Fruit fly (Drosophila melanogaster) whole organism, wandering third instar larva: ENCODE data around the gene Dcps.

Source experiments
- Abd-B ChIP-seq: fragments of >200 bp; optimal IDR thresholded peaks from 2 replicates; lab custom pipeline; 2017; ENCODE audit warnings: missing biosample characterization, missing genetic modification characterization
- CG32264 ChIP-seq: fragments of 200-800 bp; sonication (Bioruptor generic); optimal IDR thresholded peaks from 2 replicates; lab custom pipeline; 2016; ENCODE audit warnings: missing biosample characterization, missing genetic modification characterization
- CG9705 ChIP-seq: fragments of 200-800 bp; sonication (Bioruptor generic); optimal IDR thresholded peaks from 2 replicates; lab custom pipeline; 2018; ENCODE audit warnings: missing biosample characterization, mild to moderate bottlenecking, missing genetic modification characterization
- CrebA ChIP-seq: fragments of 200-800 bp; sonication (Bioruptor generic); optimal IDR thresholded peaks from 2 replicates; lab custom pipeline; 2016; ENCODE audit warnings: missing biosample characterization, mild to moderate bottlenecking, missing genetic modification characterization, borderline replicate concordance
- Dif ChIP-seq: fragments of 200-275, 200-300 bp; sonication (Bioruptor generic); optimal IDR thresholded peaks from 2 replicates; lab custom pipeline; 2018; ENCODE audit warnings: missing biosample characterization, missing genetic modification characterization; ENCODE audit not compliant: partially characterized antibody
- GATAd ChIP-seq: sonication (Bioruptor generic); optimal IDR thresholded peaks from 2 replicates; lab custom pipeline; 2016; ENCODE audit warnings: missing biosample characterization, missing genetic modification characterization
- HLH106 ChIP-seq: fragments of 200-800 bp; optimal IDR thresholded peaks from 3 replicates; lab custom pipeline; 2019; ENCODE audit warnings: missing biosample characterization, mild to moderate bottlenecking, missing genetic modification characterization, moderate library complexity
- Hnf4 ChIP-seq: fragments of 200-800 bp; sonication (Bioruptor generic); optimal IDR thresholded peaks from 2 replicates; lab custom pipeline; 2016; ENCODE audit warnings: missing biosample characterization, mild to moderate bottlenecking, missing genetic modification characterization
- Hr83 ChIP-seq: fragments of 200-300 bp; sonication (Bioruptor generic); optimal IDR thresholded peaks from 2 replicates; lab custom pipeline; 2016; ENCODE audit warnings: missing biosample characterization, mild to moderate bottlenecking, missing genetic modification characterization, moderate library complexity; ENCODE audit not compliant: poor library complexity, severe bottlenecking
- Jra ChIP-seq: sonication (Bioruptor generic); optimal IDR thresholded peaks from 2 replicates; lab custom pipeline; 2016; ENCODE audit warnings: missing biosample characterization, missing genetic modification characterization
- Mio ChIP-seq: sonication (Bioruptor generic); optimal IDR thresholded peaks from 2 replicates; lab custom pipeline; 2016; ENCODE audit warnings: missing biosample characterization, missing genetic modification characterization
- Myc ChIP-seq: fragments of >200 bp; optimal IDR thresholded peaks from 2 replicates; lab custom pipeline; 2017
- N ChIP-seq: fragments of >200 bp; optimal IDR thresholded peaks from 2 replicates; lab custom pipeline; 2018; ENCODE audit warnings: missing biosample characterization, missing external identifiers, missing genetic modification characterization
- OdsH ChIP-seq: fragments of 200-800 bp; sonication (Bioruptor generic); optimal IDR thresholded peaks from 2 replicates; lab custom pipeline; 2016; ENCODE audit warnings: missing biosample characterization, mild to moderate bottlenecking, missing genetic modification characterization
- Rel ChIP-seq, 2 experiments: fragments of 200-800 bp; sonication (Bioruptor generic) in 1 of 2; optimal IDR thresholded peaks; 2 replicates in 1 of 2; 3 replicates in 1 of 2; lab custom pipeline; 2016 to 2019; ENCODE audit warnings: mild to moderate bottlenecking in 2 of 2, missing biosample characterization in 2 of 2, missing genetic modification characterization in 2 of 2, moderate library complexity in 1 of 2
- Vsx2 ChIP-seq: fragments of 200-300, 225-300 bp; sonication (Bioruptor generic); optimal IDR thresholded peaks from 2 replicates; lab custom pipeline; 2018; ENCODE audit warnings: missing biosample characterization, missing genetic modification characterization; ENCODE audit not compliant: partially characterized antibody
- br ChIP-seq: fragments of 200-800 bp; sonication (Bioruptor generic); optimal IDR thresholded peaks from 2 replicates; lab custom pipeline; 2016; ENCODE audit warnings: missing biosample characterization, missing genetic modification characterization
- brk ChIP-seq: fragments of 200-800 bp; sonication (Bioruptor generic); optimal IDR thresholded peaks from 2 replicates; lab custom pipeline; 2016; ENCODE audit warnings: missing biosample characterization, mild to moderate bottlenecking, missing genetic modification characterization
- dl ChIP-seq, 2 experiments: fragments of 175-275, 200-275 bp in 1 of 2; fragments of 200-275 bp in 1 of 2; sonication (Bioruptor generic); optimal IDR thresholded peaks; lab custom pipeline; 2018; ENCODE audit warnings: mild to moderate bottlenecking in 2 of 2, missing biosample characterization in 2 of 2, missing genetic modification characterization in 2 of 2, moderate library complexity in 2 of 2; ENCODE audit not compliant: partially characterized antibody in 2 of 2, insufficient read depth in 1 of 2
- dsf ChIP-seq: sonication (Bioruptor generic); optimal IDR thresholded peaks from 2 replicates; lab custom pipeline; 2016; ENCODE audit warnings: missing biosample characterization, missing genetic modification characterization, borderline replicate concordance
- ey ChIP-seq: fragments of 200-800 bp; sonication (Bioruptor generic); optimal IDR thresholded peaks from 2 replicates; lab custom pipeline; 2016; ENCODE audit warnings: missing biosample characterization, missing genetic modification characterization
- foxo ChIP-seq, 2 experiments: fragments of 200-800 bp; sonication (Bioruptor generic); optimal IDR thresholded peaks; 2 replicates in 1 of 2; 3 replicates in 1 of 2; lab custom pipeline; 2016 to 2017; ENCODE audit warnings: missing biosample characterization in 2 of 2, missing genetic modification characterization in 2 of 2
- fru ChIP-seq: fragments of 200-800 bp; sonication (Bioruptor generic); optimal IDR thresholded peaks from 3 replicates; lab custom pipeline; 2016; ENCODE audit warnings: missing biosample characterization, mild to moderate bottlenecking, missing genetic modification characterization
- h ChIP-seq: fragments of 200-800 bp; sonication (Bioruptor generic); optimal IDR thresholded peaks from 3 replicates; lab custom pipeline; 2016; ENCODE audit warnings: missing biosample characterization, mild to moderate bottlenecking, missing genetic modification characterization
- jim ChIP-seq: fragments of 175-275, 200-325 bp; sonication (Bioruptor generic); optimal IDR thresholded peaks from 2 replicates; lab custom pipeline; 2016; ENCODE audit warnings: missing biosample characterization, mild to moderate bottlenecking, missing genetic modification characterization
- lola ChIP-seq: fragments of >200 bp; optimal IDR thresholded peaks from 2 replicates; lab custom pipeline; 2017; ENCODE audit warnings: missing biosample characterization, missing genetic modification characterization
- pan ChIP-seq: fragments of >200 bp; optimal IDR thresholded peaks from 2 replicates; lab custom pipeline; 2017
- psq ChIP-seq: fragments of 200-800 bp; sonication (Bioruptor generic); optimal IDR thresholded peaks from 3 replicates; lab custom pipeline; 2017; ENCODE audit warnings: missing biosample characterization, mild to moderate bottlenecking, missing genetic modification characterization, moderate library complexity
- rgr ChIP-seq: fragments of 200-800 bp; sonication (Bioruptor generic); optimal IDR thresholded peaks from 3 replicates; lab custom pipeline; 2016; ENCODE audit warnings: missing biosample characterization, mild to moderate bottlenecking, missing genetic modification characterization
- sage ChIP-seq: fragments of 200-800 bp; sonication (Bioruptor generic); optimal IDR thresholded peaks from 2 replicates; lab custom pipeline; 2016; ENCODE audit warnings: missing biosample characterization, mild to moderate bottlenecking, missing genetic modification characterization
- sv ChIP-seq: fragments of 200-800 bp; sonication (Bioruptor generic); optimal IDR thresholded peaks from 3 replicates; lab custom pipeline; 2016; ENCODE audit warnings: missing biosample characterization, missing genetic modification characterization
- tai ChIP-seq: sonication (Bioruptor generic); optimal IDR thresholded peaks from 2 replicates; lab custom pipeline; 2016; ENCODE audit warnings: missing biosample characterization, missing genetic modification characterization
- woc ChIP-seq: sonication (Bioruptor generic); optimal IDR thresholded peaks from 2 replicates; lab custom pipeline; 2016; ENCODE audit warnings: missing biosample characterization, mild to moderate bottlenecking, missing genetic modification characterization

Gene Dcps

DNA sequence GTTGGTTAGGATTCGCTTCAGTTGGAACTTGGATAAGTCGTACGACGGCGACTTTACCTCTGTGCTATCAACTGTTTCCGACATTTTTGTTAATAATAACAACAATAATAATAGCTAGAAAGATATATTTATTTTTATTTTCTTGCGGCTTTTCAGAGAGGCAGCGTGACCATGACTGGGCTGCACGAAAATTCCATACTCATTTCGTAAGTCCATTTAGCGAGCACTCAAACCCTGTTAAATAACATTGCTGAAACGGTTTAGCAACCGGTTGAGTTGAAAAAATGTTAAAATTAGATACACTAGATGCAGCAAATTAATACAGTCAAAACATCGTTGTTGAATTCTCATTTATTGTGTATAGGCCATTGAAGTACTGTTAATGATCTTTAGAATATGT, at the start of gene Dcps:
Gene Dcps, minus strand, starts transcription at position 181 of the 400 bp plus-strand sequence.
- TF ChIP-seq Myc (peak; percentile 37), sage (GFP tag; lab: Kevin White, UChicago) (peak; percentile 27), Abd-B (GFP tag; lab: Kevin White, UChicago) (no peak), dl (GFP tag; optimal IDR thresholded peaks at IDR 0.05; lab: Kevin White, UChicago; ENCODE audit: insufficient read depth in 1 of 2, partially characterized antibody in 2 of 2) (no peak), HLH106 (tag; lab: Kevin White, UChicago) (no peak)

DNA sequence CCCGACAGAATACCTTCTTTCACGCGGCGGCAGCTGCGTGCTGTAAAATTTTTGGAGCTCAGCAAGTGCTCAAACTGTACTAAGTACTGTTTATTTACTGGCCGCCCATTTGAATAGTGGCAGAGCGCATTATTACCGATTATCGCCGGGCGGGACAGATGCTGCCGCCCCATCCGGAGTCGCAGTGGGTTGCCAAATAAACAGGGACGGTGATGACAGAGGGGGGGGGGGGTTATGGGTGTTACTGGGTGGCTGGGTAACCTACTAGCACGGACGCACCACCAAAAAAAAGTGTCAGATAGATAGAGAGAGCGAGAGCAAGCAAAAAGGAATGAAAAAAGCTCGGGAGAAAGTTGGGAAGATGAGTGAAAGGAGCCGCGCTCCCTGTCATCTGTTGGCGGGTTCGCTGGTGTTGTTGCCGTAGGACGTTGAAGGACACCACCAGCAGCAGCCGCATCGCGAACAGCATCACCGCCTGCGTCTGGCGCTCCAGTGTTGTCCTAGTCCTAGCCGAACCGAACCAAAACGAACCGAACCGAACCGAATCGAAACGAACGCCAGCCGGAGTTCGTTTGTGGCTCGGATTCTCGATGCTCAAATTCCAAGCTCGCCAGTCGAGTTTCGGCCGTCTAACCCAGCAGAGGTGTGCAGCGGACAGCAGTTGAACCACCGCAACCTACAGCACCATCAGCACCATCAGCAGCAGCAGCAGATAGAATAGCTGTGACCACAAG, 47.3 kb upstream of the Dcps start, which contains the start of gene CG11000:
Gene CG11000, plus strand, starts transcription at position 626 of the 734 bp plus-strand sequence.
- TF ChIP-seq Mio (GFP tag; lab: Kevin White, UChicago) (no peak), Abd-B (GFP tag; lab: Kevin White, UChicago) (no peak), N (GFP tag; lab: Kevin White, UChicago) (no peak), brk (GFP tag; lab: Kevin White, UChicago) (no peak)

DNA sequence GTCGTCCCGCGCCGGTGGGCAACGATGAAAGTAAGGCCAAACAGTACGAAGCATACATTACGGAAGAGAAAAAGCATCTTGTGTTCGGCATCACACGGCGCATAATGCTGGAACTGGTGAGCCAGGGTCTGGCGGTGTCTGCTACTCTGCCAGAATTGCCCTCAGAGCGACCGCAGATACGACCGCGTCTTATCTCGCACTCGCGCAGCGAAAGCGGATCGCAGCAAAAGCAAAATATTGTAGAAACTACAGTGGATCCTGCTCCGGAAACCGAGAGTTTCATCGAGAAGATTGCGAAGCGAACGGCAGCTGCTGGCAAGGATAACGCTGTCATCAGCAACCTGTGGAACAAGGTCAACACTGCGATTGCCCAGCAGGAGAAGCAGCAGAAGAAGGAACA, 43.1 kb upstream of the Dcps start:
- no peak for TF ChIP-seq GATAd (GFP tag; lab: Kevin White, UChicago)
- no peak for TF ChIP-seq brk (GFP tag; lab: Kevin White, UChicago)
- no peak for TF ChIP-seq N (GFP tag; lab: Kevin White, UChicago)
- TF ChIP-seq tai (GFP tag; lab: Kevin White, UChicago), result no peak
- TF ChIP-seq sv, result no peak
- no peak for TF ChIP-seq OdsH (GFP tag; lab: Kevin White, UChicago)
- no peak for TF ChIP-seq HLH106 (tag; lab: Kevin White, UChicago)
- TF ChIP-seq rgr (GFP tag; lab: Kevin White, UChicago), result no peak
- TF ChIP-seq, all 38 proteins: peak for 0

DNA sequence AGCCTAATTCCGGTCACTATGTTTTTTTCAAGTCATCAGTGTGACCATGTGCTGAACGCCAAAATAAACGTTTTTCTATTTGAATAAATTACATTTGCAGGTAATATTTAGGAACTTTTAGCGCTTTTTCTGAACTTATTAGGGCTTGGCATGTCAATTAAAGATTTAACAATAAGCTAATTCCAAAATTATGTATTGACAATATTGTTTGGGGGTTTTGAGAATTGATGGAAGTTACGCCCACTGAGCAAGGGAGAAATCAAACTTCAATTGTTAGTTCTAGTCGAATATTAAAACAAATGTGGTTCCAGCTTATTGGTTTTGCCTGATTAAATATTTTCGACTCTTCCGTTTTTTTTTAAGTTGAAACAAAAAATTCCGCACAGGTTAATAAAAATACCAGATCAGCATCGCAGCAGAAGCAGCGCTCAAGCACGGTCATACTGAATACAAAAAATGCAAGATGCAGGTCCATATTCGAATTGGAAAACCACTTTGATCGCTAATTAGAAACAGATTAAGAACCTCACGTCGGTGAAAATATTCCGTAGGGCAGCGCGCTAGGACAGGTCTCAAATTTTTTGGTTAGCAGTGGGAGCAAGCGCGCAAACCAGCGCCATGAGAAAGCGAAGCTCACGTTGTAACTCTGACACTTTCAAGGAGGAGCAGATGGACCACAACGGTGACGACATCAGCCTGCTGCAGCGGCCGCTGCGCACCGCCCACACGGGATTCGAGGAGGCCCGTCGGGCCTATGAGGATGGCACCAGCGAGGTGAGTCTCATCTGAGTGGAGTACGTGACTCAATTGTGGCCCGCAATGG, 39.9 kb upstream of the Dcps start, which contains the start of the genes PSMG1 and CG10979:
Gene PSMG1, minus strand, starts transcription at position 51 of the 823 bp plus-strand sequence.
Gene CG10979, plus strand, starts transcription at position 439 of the 823 bp plus-strand sequence.
- TF ChIP-seq foxo (GFP tag; optimal IDR thresholded peaks at IDR 0.05; lab: Kevin White, UChicago), result no peak
- no peak for TF ChIP-seq Mio (GFP tag; lab: Kevin White, UChicago)
- no peak for TF ChIP-seq Hr83 (GFP tag; lab: Kevin White, UChicago)
- no peak for TF ChIP-seq Myc
- no peak for TF ChIP-seq dl (GFP tag; optimal IDR thresholded peaks at IDR 0.05; lab: Kevin White, UChicago; ENCODE audit: insufficient read depth in 1 of 2, partially characterized antibody in 2 of 2)
- TF ChIP-seq tai (GFP tag; lab: Kevin White, UChicago), result no peak
- TF ChIP-seq psq (GFP tag; lab: Kevin White, UChicago), result no peak
- no peak for TF ChIP-seq CG9705 (GFP tag; lab: Kevin White, UChicago)
- no peak for TF ChIP-seq rgr (GFP tag; lab: Kevin White, UChicago)
- no peak for TF ChIP-seq Jra (GFP tag; lab: Kevin White, UChicago)
- no peak for TF ChIP-seq sv
- no peak for TF ChIP-seq h (GFP tag; lab: Kevin White, UChicago)
- TF ChIP-seq ey (GFP tag; lab: Kevin White, UChicago), result no peak
- no peak for TF ChIP-seq br (GFP tag; lab: Kevin White, UChicago)
- TF ChIP-seq N (GFP tag; lab: Kevin White, UChicago), result no peak

DNA sequence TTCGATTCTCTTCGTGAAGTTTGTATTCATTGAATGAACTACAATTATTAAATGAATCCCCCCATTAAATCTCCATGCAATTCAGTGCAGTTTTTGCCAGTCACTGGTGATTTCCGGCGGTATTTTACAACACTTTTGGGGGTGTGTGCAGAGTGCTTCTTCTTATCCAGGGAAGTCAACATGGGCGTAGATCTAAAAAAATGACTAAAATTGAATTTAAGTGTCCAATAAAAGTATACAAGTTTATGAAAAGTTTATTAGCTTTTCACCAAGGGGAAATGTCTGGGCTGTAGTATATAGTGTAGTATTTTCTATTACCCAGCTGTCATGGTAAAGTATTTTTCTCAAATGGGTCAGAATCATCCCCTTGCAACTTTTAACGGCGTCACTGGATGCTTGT, 36.9 kb upstream of the Dcps start, which contains the start of gene Hpf1:
Gene Hpf1, plus strand, starts transcription at position 383 of the 400 bp plus-strand sequence.
- TF ChIP-seq foxo (GFP tag; optimal IDR thresholded peaks at IDR 0.05; lab: Kevin White, UChicago) (peak; percentile 96 to 99), N (GFP tag; lab: Kevin White, UChicago) (no peak), dsf (peak; percentile 95), HLH106 (tag; lab: Kevin White, UChicago) (peak; percentile 99), Jra (GFP tag; lab: Kevin White, UChicago) (peak; percentile 98), lola (GFP tag; lab: Kevin White, UChicago) (no peak), Myc (peak; percentile 21), pan (lab: Kevin White, UChicago) (no peak), rgr (GFP tag; lab: Kevin White, UChicago) (peak; percentile 100), Mio (GFP tag; lab: Kevin White, UChicago) (peak; percentile 92), GATAd (GFP tag; lab: Kevin White, UChicago) (peak; percentile 96), h (GFP tag; lab: Kevin White, UChicago) (peak; percentile 99), brk (GFP tag; lab: Kevin White, UChicago) (no peak), CG32264 (GFP tag; lab: Kevin White, UChicago) (peak; percentile 98), CG9705 (GFP tag; lab: Kevin White, UChicago) (peak; percentile 98), ey (GFP tag; lab: Kevin White, UChicago) (peak; percentile 99), Vsx2 (no peak), woc (GFP tag; lab: Kevin White, UChicago) (peak; percentile 98), fru (GFP tag; lab: Kevin White, UChicago) (peak; percentile 99), Dif (GFP tag; lab: Kevin White, UChicago) (no peak), br (GFP tag; lab: Kevin White, UChicago) (peak; percentile 99), Hnf4 (peak; percentile 99), Rel (GFP tag; optimal IDR thresholded peaks at IDR 0.05; lab: Kevin White, UChicago) (peak; percentile 94), Rel (tag; optimal IDR thresholded peaks at IDR 0.05; lab: Kevin White, UChicago) (peak; percentile 92), CrebA (GFP tag; lab: Kevin White, UChicago) (no peak), Hr83 (GFP tag; lab: Kevin White, UChicago) (peak; percentile 86), jim (GFP tag; lab: Kevin White, UChicago) (peak; percentile 63), psq (GFP tag; lab: Kevin White, UChicago) (peak; percentile 98), sv (peak; percentile 98)
